Worm (Caenorhabditis elegans): Measurements from ENCODE around the gene Y97E10AL.1.

DNA sequence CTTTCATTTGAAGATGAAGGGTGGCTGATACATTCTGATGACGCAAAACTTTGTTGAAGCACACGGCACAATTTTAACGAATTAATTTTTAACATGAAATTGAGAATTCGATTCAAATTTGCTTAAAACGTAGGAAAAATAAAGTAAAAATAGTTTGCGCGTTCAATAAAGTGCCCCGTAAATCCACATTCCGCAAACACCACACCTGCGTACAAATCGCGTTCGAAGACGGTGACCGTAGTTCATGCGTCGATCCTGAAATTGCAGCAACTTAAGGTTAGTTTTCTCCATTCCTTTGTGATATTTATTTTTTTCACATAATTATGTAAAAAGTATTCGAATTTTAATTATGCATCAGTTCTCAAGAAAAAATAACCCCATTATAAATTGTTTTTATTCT is 38.8 kb downstream of the Y97E10AL.1 start, which contains the start of gene F43H9.3:
- TF ChIP-seq ceh-82 (tag; optimal IDR thresholded peaks at IDR 0.05), result no peak
- TF ChIP-seq mab-5 (tag; optimal IDR thresholded peaks at IDR 0.05), result no peak
- TF ChIP-seq lsy-2 (tag; optimal IDR thresholded peaks at IDR 0.05), result peak in 1 of 2 experiments; percentile 88
- no peak for TF ChIP-seq lin-13 (GFP tag; optimal IDR thresholded peaks at IDR 0.05)
- no peak for TF ChIP-seq egl-27 (tag; optimal IDR thresholded peaks at IDR 0.05)

All from whole organism, L2 larva.